Worm (Caenorhabditis elegans) whole organism, young adult: Measurements from ENCODE around the gene C35B1.5.

Experiments
- B0261.1 ChIP-seq: sonication (generic microtip); optimal IDR thresholded peaks from 2 replicates; lab custom pipeline; 2016; ENCODE audit warnings: mild to moderate bottlenecking, missing genetic modification characterization, moderate library complexity, missing compliant biosample characterization
- B0336.3 ChIP-seq: fragments of 200-800 bp; sonication (Bioruptor generic); IDR thresholded peaks from 2 replicates; pipeline ENCODE4 v1.3.6; 2022; ENCODE audit warnings: missing genetic modification characterization, missing compliant biosample characterization
- C17E4.6 ChIP-seq: fragments of 200-800 bp; sonication (Bioruptor generic); IDR thresholded peaks from 2 replicates; pipeline ENCODE4 v1.3.6; 2022; ENCODE audit warnings: missing genetic modification reagents, missing genetic modification characterization, missing compliant biosample characterization
- F23B12.7 ChIP-seq: sonication (generic microtip); optimal IDR thresholded peaks from 2 replicates; lab custom pipeline; 2017; ENCODE audit warnings: missing genetic modification characterization, mild to moderate bottlenecking, missing compliant biosample characterization, antibody characterized with exemption, moderate library complexity; ENCODE audit not compliant: insufficient read depth
- T07F8.4 ChIP-seq: sonication (generic microtip); optimal IDR thresholded peaks from 2 replicates; lab custom pipeline; 2016; ENCODE audit warnings: mild to moderate bottlenecking, missing genetic modification characterization, moderate library complexity, missing compliant biosample characterization
- Y53F4B.3 ChIP-seq: fragments of 200-800 bp; sonication (Bioruptor generic); IDR thresholded peaks from 2 replicates; pipeline ENCODE4 v1.3.6; 2022; ENCODE audit warnings: missing genetic modification reagents, missing genetic modification characterization, missing compliant biosample characterization
- Y53G8AR.9 ChIP-seq: fragments of 200-800 bp; sonication (Bioruptor generic); conservative IDR thresholded peaks from 2 replicates; pipeline ENCODE4 v1.3.6; 2022; ENCODE audit warnings: missing genetic modification reagents, missing genetic modification characterization, missing compliant biosample characterization
- Y67H2A.10 ChIP-seq: fragments of 200-800 bp; sonication (Bioruptor generic); conservative IDR thresholded peaks from 2 replicates; pipeline ENCODE4 v1.3.6; 2022; ENCODE audit warnings: missing genetic modification reagents, missing genetic modification characterization, missing compliant biosample characterization
- ZK185.1 ChIP-seq: sonication (generic microtip); optimal IDR thresholded peaks from 2 replicates; lab custom pipeline; 2016; ENCODE audit warnings: mild to moderate bottlenecking, missing genetic modification characterization, missing compliant biosample characterization; ENCODE audit not compliant: poor library complexity, severe bottlenecking
- ama-1 ChIP-seq, 3 experiments: fragments of 150-350 bp in 1 of 3; sonication (generic microtip) in 2 of 3; optimal IDR thresholded peaks; 2 replicates each; lab custom pipeline; 2014 to 2018; ENCODE audit warnings: missing biosample characterization in 2 of 3, missing genetic modification characterization in 2 of 3, missing genetic modification reagents in 2 of 3
- cebp-1 ChIP-seq, 2 experiments: fragments of 200-800 bp in 1 of 2; sonication (Bioruptor generic) in 1 of 2; sonication (generic microtip) in 1 of 2; IDR thresholded peaks in 1 of 2; optimal IDR thresholded peaks in 1 of 2; 2 replicates each; pipeline versions ENCODE4 v1.3.6 to Lab custom; 2017 to 2022; ENCODE audit warnings: missing compliant biosample characterization in 2 of 2, missing genetic modification characterization in 2 of 2, mild to moderate bottlenecking in 1 of 2, missing genetic modification reagents in 1 of 2, moderate library complexity in 1 of 2
- ceh-79 ChIP-seq: sonication (generic microtip); optimal IDR thresholded peaks from 2 replicates; lab custom pipeline; 2017; ENCODE audit warnings: mild to moderate bottlenecking, missing genetic modification characterization, missing compliant biosample characterization
- dox-1 ChIP-seq: fragments of 200-800 bp; sonication (Bioruptor generic); IDR thresholded peaks from 2 replicates; pipeline ENCODE4 v1.3.6; 2022; ENCODE audit warnings: missing genetic modification reagents, missing genetic modification characterization, missing compliant biosample characterization
- dpl-1 ChIP-seq: fragments of 150-350 bp; optimal IDR thresholded peaks from 2 replicates; lab custom pipeline; 2014; ENCODE audit warnings: missing biosample characterization, missing genetic modification reagents, missing genetic modification characterization
- fkh-3 ChIP-seq: sonication (generic microtip); optimal IDR thresholded peaks from 2 replicates; lab custom pipeline; 2016; ENCODE audit warnings: mild to moderate bottlenecking, missing genetic modification characterization, missing compliant biosample characterization
- hmg-1.2 ChIP-seq: fragments of 200-800 bp; sonication (Bioruptor generic); IDR thresholded peaks from 2 replicates; pipeline ENCODE4 v1.3.6; 2022; ENCODE audit warnings: missing genetic modification reagents, missing genetic modification characterization, missing compliant biosample characterization
- let-526 ChIP-seq: fragments of 200-800 bp; sonication (Bioruptor generic); IDR thresholded peaks from 2 replicates; pipeline ENCODE4 v1.3.6; 2022; ENCODE audit warnings: missing genetic modification reagents, missing genetic modification characterization, missing compliant biosample characterization
- lin-35 ChIP-seq, 3 experiments: fragments of 150-350 bp in 2 of 3; sonication (generic microtip) in 1 of 3; optimal IDR thresholded peaks; 2 replicates each; lab custom pipeline; 2014 to 2018; ENCODE audit warnings: missing biosample characterization in 3 of 3, missing genetic modification characterization in 3 of 3, missing genetic modification reagents in 3 of 3
- lin-54 ChIP-seq: fragments of 200-800 bp; sonication (Bioruptor generic); optimal IDR thresholded peaks from 2 replicates; lab custom pipeline; 2018; ENCODE audit warnings: mild to moderate bottlenecking, missing genetic modification characterization, missing compliant biosample characterization
- madf-8 ChIP-seq: fragments of 200-800 bp; sonication (Bioruptor generic); conservative IDR thresholded peaks from 2 replicates; pipeline ENCODE4 v1.3.6; 2022; ENCODE audit warnings: missing genetic modification reagents, missing genetic modification characterization, missing compliant biosample characterization
- nfyb-1 ChIP-seq: fragments of 200-800 bp; sonication (Bioruptor generic); IDR thresholded peaks from 2 replicates; pipeline ENCODE4 v1.3.6; 2022; ENCODE audit warnings: missing genetic modification reagents, missing genetic modification characterization, missing compliant biosample characterization
- nhr-80 ChIP-seq: sonication (generic microtip); optimal IDR thresholded peaks from 2 replicates; lab custom pipeline; 2016; ENCODE audit warnings: missing genetic modification characterization, missing compliant biosample characterization
- pbrm-1 ChIP-seq: fragments of 200-800 bp; sonication (Bioruptor generic); IDR thresholded peaks from 2 replicates; pipeline ENCODE4 v1.3.6; 2022; ENCODE audit warnings: missing genetic modification reagents, missing genetic modification characterization, missing compliant biosample characterization
- rcor-1 ChIP-seq: fragments of 200-800 bp; sonication (Bioruptor generic); IDR thresholded peaks from 2 replicates; pipeline ENCODE4 v1.3.6; 2022; ENCODE audit warnings: missing genetic modification reagents, missing genetic modification characterization, missing compliant biosample characterization
- rpc-1 ChIP-seq, 2 experiments: fragments of 150-350 bp in 1 of 2; sonication (generic microtip) in 1 of 2; optimal IDR thresholded peaks; 2 replicates each; lab custom pipeline; 2014 to 2018; ENCODE audit warnings: missing biosample characterization in 1 of 2, missing genetic modification characterization in 1 of 2, missing genetic modification reagents in 1 of 2, missing genotype in 1 of 2
- sea-2 ChIP-seq: fragments of 200-800 bp; sonication (Bioruptor generic); IDR thresholded peaks from 2 replicates; pipeline ENCODE4 v1.3.6; 2022; ENCODE audit warnings: missing genetic modification characterization, missing compliant biosample characterization
- snpc-1.3 ChIP-seq: sonication (generic microtip); optimal IDR thresholded peaks from 2 replicates; lab custom pipeline; 2017; ENCODE audit warnings: missing genetic modification characterization, mild to moderate bottlenecking, missing compliant biosample characterization, antibody characterized with exemption, moderate library complexity, missing genotype, missing genetic modification reagents; ENCODE audit not compliant: insufficient read depth
- snpc-3.4 ChIP-seq: sonication (generic microtip); optimal IDR thresholded peaks from 2 replicates; lab custom pipeline; 2017; ENCODE audit warnings: missing genetic modification characterization, mild to moderate bottlenecking, missing compliant biosample characterization, antibody characterized with exemption, moderate library complexity, missing genotype, missing genetic modification reagents
- somi-1 ChIP-seq: fragments of 200-800 bp; sonication (Bioruptor generic); optimal IDR thresholded peaks from 2 replicates; lab custom pipeline; 2018; ENCODE audit warnings: mild to moderate bottlenecking, missing genetic modification characterization, missing compliant biosample characterization
- sptf-2 ChIP-seq: fragments of 200-800 bp; sonication (Bioruptor generic); optimal IDR thresholded peaks from 2 replicates; lab custom pipeline; 2018; ENCODE audit warnings: mild to moderate bottlenecking, missing genetic modification characterization, missing compliant biosample characterization
- tbp1 ChIP-seq: fragments of 200-800 bp; sonication (Bioruptor generic); optimal IDR thresholded peaks from 2 replicates; lab custom pipeline; 2018; ENCODE audit warnings: mild to moderate bottlenecking, missing genetic modification characterization, missing compliant biosample characterization
- unc-130 ChIP-seq: sonication (generic microtip); optimal IDR thresholded peaks from 2 replicates; lab custom pipeline; 2016; ENCODE audit warnings: missing genetic modification reagents, missing genetic modification characterization, missing compliant biosample characterization
- ztf-22 ChIP-seq: fragments of 200-800 bp; sonication (Bioruptor generic); optimal IDR thresholded peaks from 2 replicates; lab custom pipeline; 2018; ENCODE audit warnings: mild to moderate bottlenecking, missing genetic modification characterization, moderate library complexity, missing compliant biosample characterization
- ztf-26 ChIP-seq: sonication (generic microtip); optimal IDR thresholded peaks from 2 replicates; lab custom pipeline; 2017; ENCODE audit warnings: missing genetic modification characterization, missing compliant biosample characterization
- ztf-6 ChIP-seq: fragments of 200-800 bp; sonication (Bioruptor generic); IDR thresholded peaks from 2 replicates; pipeline ENCODE4 v1.3.6; 2022; ENCODE audit warnings: missing genetic modification reagents, missing genetic modification characterization, missing compliant biosample characterization

The C35B1.5 gene

ce11 chrIV:4085787-4086262 lies 1.8 kb upstream of the C35B1.5 start, which contains the start of gene C35B1.2 (continued):
- TF ChIP-seq rpc-1 (optimal IDR thresholded peaks at IDR 0.05; lab: Kevin White, UChicago), result no peak
- no peak for TF ChIP-seq rpc-1 (tag; optimal IDR thresholded peaks at IDR 0.05; lab: Kevin White, UChicago)
- no peak for TF ChIP-seq madf-8 (GFP tag; lab: Robert Waterston, UW)
- TF ChIP-seq ceh-79, result no peak
- TF ChIP-seq hmg-1.2, result no peak
- no peak for TF ChIP-seq sptf-2 (GFP tag; lab: Kevin White, UChicago)
- TF ChIP-seq T07F8.4 (tag; lab: Kevin White, UChicago), result no peak
- TF ChIP-seq B0261.1 (tag; lab: Kevin White, UChicago), result no peak
- no peak for TF ChIP-seq tbp1 (GFP tag; lab: Kevin White, UChicago)
- TF ChIP-seq somi-1 (GFP tag; lab: Kevin White, UChicago), result no peak
- no peak for TF ChIP-seq lin-54
- no peak for TF ChIP-seq snpc-1.3 (tag; lab: Kevin White, UChicago)

ce11 chrIV:4085022-4085421 lies 1.0 kb upstream of the C35B1.5 start:
- TF ChIP-seq sea-2 (GFP tag; lab: Robert Waterston, UW), result no peak
- TF ChIP-seq nhr-80 (tag; lab: Kevin White, UChicago), result peak; percentile 38
- TF ChIP-seq Y67H2A.10, result no peak
- no peak for TF ChIP-seq pbrm-1 (GFP tag; lab: Robert Waterston, UW)
- TF ChIP-seq T07F8.4 (tag; lab: Kevin White, UChicago), result no peak
- TF ChIP-seq ztf-22 (GFP tag; lab: Kevin White, UChicago), result no peak
- TF ChIP-seq dpl-1 (GFP tag; lab: Kevin White, UChicago), result no peak
- no peak for TF ChIP-seq dox-1 (GFP tag; lab: Robert Waterston, UW)
- TF ChIP-seq rcor-1, result no peak
- TF ChIP-seq C17E4.6 (GFP tag; lab: Robert Waterston, UW), result no peak
- TF ChIP-seq ama-1 (optimal IDR thresholded peaks at IDR 0.05; lab: Kevin White, UChicago), result no peak
- TF ChIP-seq ama-1 (GFP tag; optimal IDR thresholded peaks at IDR 0.05; lab: Kevin White, UChicago), result no peak
- TF ChIP-seq cebp-1 (GFP tag; IDR thresholded peaks at IDR 0.05; lab: Robert Waterston, UW), result no peak
- TF ChIP-seq cebp-1 (tag; optimal IDR thresholded peaks at IDR 0.05; lab: Kevin White, UChicago), result peak; percentile 10
- TF ChIP-seq ZK185.1, result no peak
- peak; percentile 60 for TF ChIP-seq F23B12.7 (tag; lab: Kevin White, UChicago)
- TF ChIP-seq B0261.1 (tag; lab: Kevin White, UChicago), result no peak
- TF ChIP-seq fkh-3 (tag; lab: Kevin White, UChicago), result no peak
- no peak for TF ChIP-seq nfyb-1 (GFP tag; lab: Robert Waterston, UW)
- TF ChIP-seq, all 124 proteins: peak for 3

ce11 chrIV:4083094-4083493 lies 915 bp downstream of the C35B1.5 start:
- TF ChIP-seq dpl-1 (GFP tag; lab: Kevin White, UChicago) (no peak), Y53G8AR.9 (0 out of 2 replicates have a peak, but pooled peaks have one; percentile 36), B0336.3 (GFP tag; lab: Robert Waterston, UW) (peak; percentile 82), snpc-3.4 (tag; lab: Kevin White, UChicago) (peak; percentile 33)
- TF ChIP-seq, all 124 proteins: peak for 3

DNA sequence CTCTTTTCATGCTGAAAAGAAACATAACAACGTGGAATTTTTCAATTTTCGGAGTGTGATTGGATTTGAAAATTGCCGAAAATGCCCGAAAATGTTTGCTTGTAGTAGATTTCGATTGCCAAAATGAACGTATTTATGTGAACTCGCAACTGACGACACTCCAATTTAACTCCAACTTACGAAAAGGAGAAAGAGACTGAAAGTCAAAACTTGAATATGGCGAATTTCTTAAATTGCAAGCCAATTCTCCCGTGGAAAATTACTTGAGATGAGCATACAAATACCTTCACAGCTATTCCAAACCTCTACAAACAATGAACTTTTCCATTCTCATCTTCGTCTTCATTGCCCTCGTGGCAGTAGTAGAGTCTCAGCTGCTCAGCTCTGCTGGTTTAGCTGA lies 1.4 kb downstream of the C35B1.5 start:
- TF ChIP-seq unc-130 (no peak), pbrm-1 (GFP tag; lab: Robert Waterston, UW) (no peak), somi-1 (GFP tag; lab: Kevin White, UChicago) (no peak), Y53F4B.3 (GFP tag; lab: Robert Waterston, UW) (no peak), ztf-26 (tag; lab: Kevin White, UChicago) (no peak), ztf-6 (GFP tag; lab: Robert Waterston, UW) (no peak), let-526 (no peak), lin-35 (GFP tag; optimal IDR thresholded peaks at IDR 0.05; lab: Kevin White, UChicago) (no peak)
